Fruit fly (Drosophila melanogaster) whole organism, embryonic: ENCODE data around the gene CG31278.

ENCODE experiments used
- CG10431 ChIP-seq: fragments of 200-800 bp; sonication (Bioruptor generic); optimal IDR thresholded peaks from 3 replicates; lab custom pipeline; 2018; ENCODE audit warnings: missing biosample characterization, mild to moderate bottlenecking, missing genetic modification characterization
- CG10462 ChIP-seq: fragments of 200-800 bp; sonication (Bioruptor generic); optimal IDR thresholded peaks from 2 replicates; lab custom pipeline; 2016; ENCODE audit warnings: missing biosample characterization, missing genetic modification characterization
- CG10979 ChIP-seq: fragments of 200-800 bp; sonication (Bioruptor generic); optimal IDR thresholded peaks from 2 replicates; lab custom pipeline; 2018; ENCODE audit warnings: missing biosample characterization, mild to moderate bottlenecking, missing genetic modification characterization, moderate library complexity
- CG11695 ChIP-seq: fragments of 200-800 bp; sonication (Bioruptor generic); IDR thresholded peaks from 3 replicates; pipeline ENCODE4 v1.3.6; 2022; ENCODE audit warnings: missing biosample characterization, missing genetic modification characterization
- CG12071 ChIP-seq: fragments of 200-800 bp; sonication (Bioruptor generic); optimal IDR thresholded peaks from 3 replicates; lab custom pipeline; 2018; ENCODE audit warnings: missing biosample characterization, mild to moderate bottlenecking, missing genetic modification characterization
- CG12659 ChIP-seq: fragments of 200-800 bp; sonication (Bioruptor generic); optimal IDR thresholded peaks from 3 replicates; lab custom pipeline; 2017; ENCODE audit warnings: mild to moderate bottlenecking, missing biosample characterization, missing genetic modification reagents, missing genetic modification characterization
- CG12942 ChIP-seq: fragments of 200-800 bp; sonication (Bioruptor generic); optimal IDR thresholded peaks from 3 replicates; lab custom pipeline; 2016; ENCODE audit warnings: missing biosample characterization, missing genetic modification characterization
- CG13287 ChIP-seq: fragments of 200-800 bp; sonication (Bioruptor generic); IDR thresholded peaks from 2 replicates; pipeline ENCODE4 v1.3.6; 2022; ENCODE audit warnings: missing biosample characterization, missing genetic modification characterization; ENCODE audit not compliant: partially characterized antibody
- CG13624 ChIP-seq: fragments of 200-800 bp; sonication (Bioruptor generic); optimal IDR thresholded peaks from 2 replicates; lab custom pipeline; 2016; ENCODE audit warnings: missing biosample characterization, missing genetic modification characterization
- CG13775 ChIP-seq: fragments of 200-800 bp; sonication (Bioruptor generic); optimal IDR thresholded peaks from 3 replicates; lab custom pipeline; 2017; ENCODE audit warnings: missing biosample characterization, mild to moderate bottlenecking, missing genetic modification characterization
- CG13894 ChIP-seq: fragments of 200-800 bp; sonication (Bioruptor generic); optimal IDR thresholded peaks from 3 replicates; lab custom pipeline; 2018; ENCODE audit warnings: missing biosample characterization, mild to moderate bottlenecking, missing genetic modification characterization, moderate library complexity
- CG15011 ChIP-seq: fragments of 200-800 bp; sonication (Bioruptor generic); optimal IDR thresholded peaks from 3 replicates; lab custom pipeline; 2018; ENCODE audit warnings: missing biosample characterization, mild to moderate bottlenecking, missing genetic modification characterization
- CG1603 ChIP-seq: fragments of 200-800 bp; sonication (Bioruptor generic); optimal IDR thresholded peaks from 2 replicates; lab custom pipeline; 2019; ENCODE audit warnings: missing biosample characterization, mild to moderate bottlenecking, missing genetic modification characterization, moderate library complexity
- CG17328 ChIP-seq: fragments of 200-800 bp; sonication (Bioruptor generic); IDR thresholded peaks from 2 replicates; pipeline ENCODE4 v1.3.6; 2022; ENCODE audit warnings: missing biosample characterization, missing genetic modification characterization
- CG17361 ChIP-seq: fragments of 200-800 bp; sonication (Bioruptor generic); IDR thresholded peaks from 3 replicates; pipeline ENCODE4 v1.3.6; 2022; ENCODE audit warnings: missing biosample characterization, missing genetic modification characterization
- CG18764 ChIP-seq: fragments of 200-800 bp; sonication (Bioruptor generic); optimal IDR thresholded peaks from 3 replicates; lab custom pipeline; 2016; ENCODE audit warnings: missing biosample characterization, missing genetic modification characterization
- CG2712 ChIP-seq: fragments of 200-800 bp; optimal IDR thresholded peaks from 3 replicates; lab custom pipeline; 2019; ENCODE audit warnings: missing biosample characterization, mild to moderate bottlenecking, missing genetic modification characterization, moderate library complexity
- CG33213 ChIP-seq: fragments of 200-800 bp; sonication (Bioruptor generic); optimal IDR thresholded peaks from 3 replicates; lab custom pipeline; 2016; ENCODE audit warnings: missing biosample characterization, missing genetic modification characterization
- CG4820 ChIP-seq: fragments of 200-800 bp; sonication (Bioruptor generic); optimal IDR thresholded peaks from 3 replicates; lab custom pipeline; 2016; ENCODE audit warnings: missing biosample characterization, missing genetic modification characterization
- CG6854 ChIP-seq: fragments of 200-800 bp; sonication (Bioruptor generic); optimal IDR thresholded peaks from 3 replicates; lab custom pipeline; 2017; ENCODE audit warnings: missing biosample characterization, mild to moderate bottlenecking, missing genetic modification characterization
- CG8388 ChIP-seq: fragments of 200-800 bp; sonication (Bioruptor generic); optimal IDR thresholded peaks from 2 replicates; lab custom pipeline; 2019; ENCODE audit warnings: missing biosample characterization, mild to moderate bottlenecking, missing genetic modification characterization, moderate library complexity
- CG9215 ChIP-seq: fragments of 200-800 bp; sonication (Bioruptor generic); IDR thresholded peaks from 2 replicates; pipeline ENCODE4 v1.3.6; 2022; ENCODE audit warnings: missing biosample characterization, missing genetic modification characterization
- CG9437 ChIP-seq: fragments of 200-800 bp; sonication (Bioruptor generic); optimal IDR thresholded peaks from 2 replicates; lab custom pipeline; 2018; ENCODE audit warnings: missing biosample characterization, mild to moderate bottlenecking, missing genetic modification characterization
- CG9797 ChIP-seq: fragments of 200-800 bp; sonication (Bioruptor generic); optimal IDR thresholded peaks from 3 replicates; lab custom pipeline; 2018; ENCODE audit warnings: missing biosample characterization, mild to moderate bottlenecking, missing genetic modification characterization
- CrebB ChIP-seq: fragments of 200-800 bp; sonication (Bioruptor generic); optimal IDR thresholded peaks from 3 replicates; lab custom pipeline; 2018; ENCODE audit warnings: missing biosample characterization, mild to moderate bottlenecking, missing genetic modification characterization
- Doc2 ChIP-seq: fragments of 200-800 bp; sonication (Bioruptor generic); IDR thresholded peaks from 2 replicates; pipeline ENCODE4 v1.3.6; 2022; ENCODE audit warnings: missing biosample characterization, missing genetic modification characterization
- Dref ChIP-seq: fragments of 200-800 bp; sonication (Bioruptor generic); IDR thresholded peaks from 2 replicates; pipeline ENCODE4 v1.3.6; 2022; ENCODE audit warnings: missing biosample characterization, missing genetic modification characterization
- Hand ChIP-seq: fragments of 200-800 bp; sonication (Bioruptor generic); optimal IDR thresholded peaks from 2 replicates; lab custom pipeline; 2017; ENCODE audit warnings: mild to moderate bottlenecking, missing biosample characterization, missing genetic modification reagents, missing genetic modification characterization
- Hey ChIP-seq: fragments of 200-800 bp; sonication (Bioruptor generic); optimal IDR thresholded peaks from 3 replicates; lab custom pipeline; 2018; ENCODE audit warnings: missing biosample characterization, mild to moderate bottlenecking, missing genetic modification characterization
- Hr39 ChIP-seq: fragments of >200 bp; optimal IDR thresholded peaks from 2 replicates; lab custom pipeline; 2017
- Lim3 ChIP-seq: fragments of 200-800 bp; sonication (Bioruptor generic); IDR thresholded peaks from 2 replicates; pipeline ENCODE4 v1.3.6; 2022; ENCODE audit warnings: missing biosample characterization, missing genetic modification characterization
- Mad ChIP-seq: fragments of 200-800 bp; sonication (Bioruptor generic); optimal IDR thresholded peaks from 2 replicates; lab custom pipeline; 2016; ENCODE audit warnings: missing biosample characterization, missing genetic modification characterization
- PHDP ChIP-seq: fragments of 200-800 bp; sonication (Bioruptor generic); optimal IDR thresholded peaks from 3 replicates; lab custom pipeline; 2018; ENCODE audit warnings: missing biosample characterization, mild to moderate bottlenecking, missing genetic modification characterization, moderate library complexity
- Spps ChIP-seq: fragments of 200-800 bp; sonication (Bioruptor generic); optimal IDR thresholded peaks from 2 replicates; lab custom pipeline; 2018; ENCODE audit warnings: missing biosample characterization, mild to moderate bottlenecking, missing genetic modification characterization
- ab ChIP-seq: fragments of 200-800 bp; sonication (Bioruptor generic); optimal IDR thresholded peaks from 2 replicates; lab custom pipeline; 2016; ENCODE audit warnings: missing biosample characterization, missing genetic modification characterization
- bowl ChIP-seq: fragments of 200-800 bp; sonication (Bioruptor generic); IDR thresholded peaks from 2 replicates; pipeline ENCODE4 v1.3.6; 2022; ENCODE audit warnings: missing biosample characterization, missing genetic modification characterization
- cas ChIP-seq: fragments of 200-800 bp; sonication (Bioruptor generic); IDR thresholded peaks from 2 replicates; pipeline ENCODE4 v1.3.6; 2022; ENCODE audit warnings: missing biosample characterization, missing genetic modification characterization
- dmrt99B ChIP-seq: fragments of 200-800 bp; sonication (Bioruptor generic); optimal IDR thresholded peaks from 2 replicates; lab custom pipeline; 2018; ENCODE audit warnings: missing biosample characterization, mild to moderate bottlenecking, missing genetic modification characterization, moderate library complexity
- dpn ChIP-seq, 2 experiments: fragments of 200-800 bp; sonication (Bioruptor generic); optimal IDR thresholded peaks; 3 replicates each; lab custom pipeline; 2016; ENCODE audit warnings: missing biosample characterization in 2 of 2, missing genetic modification characterization in 2 of 2
- en ChIP-seq: fragments of 200-800 bp; sonication (Bioruptor generic); optimal IDR thresholded peaks from 2 replicates; lab custom pipeline; 2016; ENCODE audit warnings: missing biosample characterization, missing genetic modification characterization
- exex ChIP-seq: fragments of 200-800 bp; sonication (Bioruptor generic); optimal IDR thresholded peaks from 4 replicates; lab custom pipeline; 2018; ENCODE audit warnings: missing biosample characterization, mild to moderate bottlenecking, missing genetic modification characterization, moderate library complexity
- fd64A ChIP-seq: fragments of 200-800 bp; sonication (Bioruptor generic); optimal IDR thresholded peaks from 3 replicates; lab custom pipeline; 2018; ENCODE audit warnings: missing biosample characterization, mild to moderate bottlenecking, missing genetic modification characterization
- fd96Cb ChIP-seq: fragments of 200-800 bp; sonication (Bioruptor generic); optimal IDR thresholded peaks from 2 replicates; lab custom pipeline; 2018; ENCODE audit warnings: missing biosample characterization, mild to moderate bottlenecking, missing genetic modification characterization, moderate library complexity
- grau ChIP-seq: fragments of 200-800 bp; optimal IDR thresholded peaks from 3 replicates; lab custom pipeline; 2019; ENCODE audit warnings: missing biosample characterization, mild to moderate bottlenecking, missing genetic modification characterization, moderate library complexity
- gsb ChIP-seq: fragments of 200-800 bp; sonication (Bioruptor generic); IDR thresholded peaks from 2 replicates; pipeline ENCODE4 v1.3.6; 2022; ENCODE audit warnings: missing biosample characterization, missing genetic modification characterization
- kni ChIP-seq: fragments of 200-800 bp; sonication (Bioruptor generic); optimal IDR thresholded peaks from 3 replicates; lab custom pipeline; 2017; ENCODE audit warnings: mild to moderate bottlenecking, missing biosample characterization, missing genetic modification reagents, missing genetic modification characterization
- lilli ChIP-seq: fragments of 200-800 bp; sonication (Bioruptor generic); optimal IDR thresholded peaks from 3 replicates; lab custom pipeline; 2016; ENCODE audit warnings: missing biosample characterization, missing genetic modification characterization
- mam ChIP-seq: fragments of 200-800 bp; sonication (Bioruptor generic); optimal IDR thresholded peaks from 3 replicates; lab custom pipeline; 2016; ENCODE audit warnings: missing biosample characterization, missing genetic modification characterization
- nau ChIP-seq: fragments of 200-800 bp; sonication (Bioruptor generic); optimal IDR thresholded peaks from 3 replicates; lab custom pipeline; 2017; ENCODE audit warnings: missing biosample characterization, mild to moderate bottlenecking, missing genetic modification characterization, missing genetic modification reagents
- rib ChIP-seq: fragments of 200-800 bp; sonication (Bioruptor generic); IDR thresholded peaks from 2 replicates; pipeline ENCODE4 v1.3.6; 2022; ENCODE audit warnings: missing biosample characterization, missing genetic modification characterization
- slou ChIP-seq: fragments of 200-800 bp; sonication (Bioruptor generic); optimal IDR thresholded peaks from 3 replicates; lab custom pipeline; 2016; ENCODE audit warnings: missing biosample characterization, missing genetic modification characterization
- vvl ChIP-seq: fragments of 200-800 bp; sonication (Bioruptor generic); IDR thresholded peaks from 2 replicates; pipeline ENCODE4 v1.3.6; 2022; ENCODE audit warnings: missing biosample characterization, missing genetic modification characterization

Gene CG31278

dm6 chr3R:10675101-10675500 lies 33.0 kb downstream of the CG31278 start (continued):
- TF ChIP-seq exex (tag; lab: Kevin White, UChicago) (peak; percentile 22), gsb (GFP tag; lab: Robert Waterston, UW) (no peak), lilli (GFP tag; lab: Kevin White, UChicago) (peak; percentile 3), Dref (GFP tag; lab: Robert Waterston, UW) (no peak), Mad (GFP tag; lab: Kevin White, UChicago) (peak; percentile 3), Hr39 (lab: Kevin White, UChicago) (no peak), CG11695 (GFP tag; lab: Robert Waterston, UW) (no peak), CG9437 (GFP tag; lab: Kevin White, UChicago) (no peak), CG13624 (peak; percentile 64), Hand (GFP tag; lab: Kevin White, UChicago) (no peak), CG33213 (GFP tag; lab: Kevin White, UChicago) (peak; percentile 77), CG17361 (GFP tag; lab: Robert Waterston, UW) (peak; percentile 41; the same call in 1 of the 3 replicates), CG12659 (GFP tag; lab: Kevin White, UChicago) (peak; percentile 23), CG10462 (GFP tag; lab: Kevin White, UChicago) (no peak), CG18764 (GFP tag; lab: Kevin White, UChicago) (no peak), Spps (tag; lab: Kevin White, UChicago) (peak; percentile 25), CG9215 (GFP tag; lab: Robert Waterston, UW) (no peak), fd96Cb (no peak), CG13287 (GFP tag; lab: Robert Waterston, UW) (peak; percentile 92), CG9797 (GFP tag; lab: Kevin White, UChicago) (no peak), CG17328 (GFP tag; lab: Robert Waterston, UW) (no peak), CG2712 (tag; lab: Kevin White, UChicago) (peak; percentile 65), CG12942 (GFP tag; lab: Kevin White, UChicago) (peak; percentile 23), dpn (GFP tag; optimal IDR thresholded peaks at IDR 0.05; lab: Kevin White, UChicago) (peak; percentile 27 to 66), rib (no peak), CG8388 (GFP tag; lab: Kevin White, UChicago) (no peak), fd64A (GFP tag; lab: Kevin White, UChicago) (no peak), CG6854 (no peak), PHDP (tag; lab: Kevin White, UChicago) (peak; percentile 31), mam (peak; percentile 33), CG10979 (tag; lab: Kevin White, UChicago) (peak; percentile 35), vvl (GFP tag; lab: Robert Waterston, UW) (peak; percentile 67), CG13775 (GFP tag; lab: Kevin White, UChicago) (no peak), Lim3 (GFP tag; lab: Robert Waterston, UW) (no peak), CG12071 (GFP tag; lab: Kevin White, UChicago) (no peak), en (no peak), nau (GFP tag; lab: Kevin White, UChicago) (no peak), CrebB (tag; lab: Kevin White, UChicago) (no peak), Hey (tag; lab: Kevin White, UChicago) (no peak), Doc2 (no peak), grau (peak; percentile 35), CG1603 (tag; lab: Kevin White, UChicago) (peak; percentile 78), kni (GFP tag; lab: Kevin White, UChicago) (no peak), bowl (GFP tag; lab: Robert Waterston, UW) (no peak), ab (GFP tag; lab: Kevin White, UChicago) (no peak), CG4820 (GFP tag; lab: Kevin White, UChicago) (no peak), CG13894 (peak; percentile 56), CG15011 (GFP tag; lab: Kevin White, UChicago) (no peak), cas (GFP tag; lab: Robert Waterston, UW) (0 out of 2 replicates have a peak, but pooled peaks have one; percentile 28), CG10431 (GFP tag; lab: Kevin White, UChicago) (no peak), slou (GFP tag; lab: Kevin White, UChicago) (peak; percentile 52), dmrt99B (tag; lab: Kevin White, UChicago) (no peak)
